Worm (Caenorhabditis elegans): Measurements from ENCODE around the gene F41H10.2.

F41H10.2 gene

DNA sequence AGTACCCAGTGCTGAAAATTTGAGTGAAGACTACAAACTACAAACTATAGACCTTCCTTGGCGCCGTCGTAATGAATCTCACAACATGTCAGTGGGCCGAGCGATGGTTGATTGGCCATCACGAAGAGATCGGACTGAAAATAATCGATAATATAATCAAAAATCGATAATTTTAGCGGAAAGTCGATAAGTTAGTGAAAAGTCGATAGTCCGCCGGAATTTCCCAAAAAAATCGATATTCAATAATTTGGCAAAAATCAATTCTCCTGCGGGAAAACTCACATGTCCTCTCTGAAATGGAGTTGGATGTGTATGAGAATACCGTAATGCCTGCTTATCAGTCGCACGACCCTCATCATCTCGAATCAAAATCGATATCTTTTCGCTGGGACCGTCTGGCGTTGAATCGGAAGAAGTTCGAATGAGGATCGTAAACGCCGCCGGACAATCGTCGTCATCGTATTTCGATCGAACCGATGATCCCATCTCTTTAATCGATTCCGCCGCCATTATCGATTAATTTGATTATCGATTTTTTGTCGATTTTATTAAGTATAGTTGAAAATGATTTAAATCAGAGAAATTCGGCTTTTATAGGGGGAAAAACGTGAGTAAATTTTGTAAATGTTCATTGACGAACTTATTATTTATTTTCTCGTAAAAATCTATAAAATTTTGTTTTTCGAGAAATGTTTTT is 30.4 kb downstream of the F41H10.2 start, which contains the start of gene ZK616.8:
Gene ZK616.8, minus strand, starts transcription at position 553 of the 697 bp plus-strand sequence.
- TF ChIP-seq ceh-28 (tag; optimal IDR thresholded peaks at IDR 0.05): peak; percentile 85
- TF ChIP-seq cey-2 (tag; optimal IDR thresholded peaks at IDR 0.05; ENCODE audit: borderline replicate concordance, insufficient read depth): no peak

DNA sequence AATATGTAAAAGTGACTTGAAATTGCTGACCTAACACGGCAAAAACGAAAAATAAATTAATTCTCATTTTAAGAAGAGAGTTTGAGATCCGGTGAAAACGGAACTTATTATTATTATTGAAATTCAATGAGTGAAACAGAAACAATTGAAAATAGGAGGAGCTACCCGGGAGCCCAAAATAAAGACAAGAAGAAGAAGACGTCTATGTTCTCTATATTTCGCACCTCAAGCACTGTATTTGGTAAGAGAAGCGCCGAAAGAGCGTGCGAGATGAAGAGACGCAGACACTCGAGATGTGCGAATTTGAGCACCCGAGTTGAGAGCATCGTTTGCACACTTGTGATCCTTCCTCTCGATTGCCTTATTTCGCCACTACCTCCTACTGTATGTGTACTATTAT is 34.3 kb downstream of the F41H10.2 start, which contains the start of gene spp-7:
Gene spp-7, minus strand, starts transcription at position 101 of the 400 bp plus-strand sequence.
- no peak for TF ChIP-seq ceh-62 (tag; optimal IDR thresholded peaks at IDR 0.05)

DNA sequence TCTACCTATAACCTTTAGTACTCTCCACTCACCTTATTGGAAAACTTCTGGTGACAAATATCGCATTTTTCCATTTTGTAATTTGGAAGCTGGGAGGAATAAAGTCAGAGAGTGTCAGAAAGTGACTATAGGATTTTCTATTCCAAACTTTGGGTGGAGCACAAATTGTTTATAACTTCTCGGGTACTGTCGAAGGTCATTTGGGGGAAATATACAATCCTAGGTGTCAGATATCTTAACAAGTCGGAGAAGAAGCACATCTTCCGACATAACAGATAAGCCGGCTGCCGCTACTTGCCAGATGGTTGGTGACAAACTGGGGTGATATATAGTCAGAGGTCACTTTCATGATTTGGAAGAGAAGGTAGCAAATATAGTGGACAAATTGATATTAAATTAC is 37.7 kb downstream of the F41H10.2 start, which contains the start of gene ehn-3:
Gene ehn-3, minus strand, starts transcription at position 101 of the 400 bp plus-strand sequence.
- no peak for TF ChIP-seq madf-5 (GFP tag; IDR thresholded peaks at IDR 0.05)
- no peak for TF ChIP-seq sdz-12 (GFP tag; optimal IDR thresholded peaks at IDR 0.05)
- TF ChIP-seq tag-97 (GFP tag; IDR thresholded peaks at IDR 0.05): no peak
- TF ChIP-seq pqm-1 (tag; optimal IDR thresholded peaks at IDR 0.05): no peak

Data from whole organism, L4 larva.